Fruit fly (Drosophila melanogaster) whole organism, adult: ENCODE results near the gene mei-41.

Experiments
- CG12768 ChIP-seq: fragments of 200-800 bp; sonication (Bioruptor generic); optimal IDR thresholded peaks from 2 replicates; lab custom pipeline; 2017; ENCODE audit warnings: missing biosample characterization, missing genetic modification characterization, mild to moderate bottlenecking, moderate library complexity, missing genetic modification reagents
- CG1620 ChIP-seq: fragments of 200-800 bp; sonication (Bioruptor generic); optimal IDR thresholded peaks from 2 replicates; lab custom pipeline; 2016; ENCODE audit warnings: missing biosample characterization, missing genetic modification characterization
- CG5204 ChIP-seq: fragments of 200-800 bp; sonication (Bioruptor generic); optimal IDR thresholded peaks from 2 replicates; lab custom pipeline; 2016; ENCODE audit warnings: missing biosample characterization, missing genetic modification characterization
- CG7101 ChIP-seq: fragments of 200-800 bp; sonication (Bioruptor generic); optimal IDR thresholded peaks from 2 replicates; lab custom pipeline; 2018; ENCODE audit warnings: missing biosample characterization, mild to moderate bottlenecking, missing genetic modification characterization, moderate library complexity
- Clk ChIP-seq: fragments of 200-800 bp; sonication (Bioruptor generic); optimal IDR thresholded peaks from 2 replicates; lab custom pipeline; 2017; ENCODE audit warnings: missing biosample characterization, missing genetic modification characterization
- Mnt ChIP-seq: fragments of 200-800 bp; sonication (Bioruptor generic); optimal IDR thresholded peaks from 2 replicates; lab custom pipeline; 2016; ENCODE audit warnings: missing biosample characterization, mild to moderate bottlenecking, missing genetic modification characterization
- tj ChIP-seq: fragments of 200-800 bp; sonication (Bioruptor generic); optimal IDR thresholded peaks from 3 replicates; lab custom pipeline; 2017; ENCODE audit warnings: missing biosample characterization, mild to moderate bottlenecking, missing genetic modification characterization, moderate library complexity

- TF ChIP-seq tj (GFP tag; lab: Kevin White, UChicago) (peak; percentile 76), Clk (GFP tag; lab: Kevin White, UChicago) (no peak), Mnt (GFP tag; lab: Kevin White, UChicago) (peak; percentile 92), CG1620 (GFP tag; lab: Kevin White, UChicago) (peak; percentile 2), CG7101 (tag; lab: Kevin White, UChicago) (peak; percentile 27), CG12768 (GFP tag; lab: Kevin White, UChicago) (peak; percentile 44), CG5204 (GFP tag; lab: Kevin White, UChicago) (no peak)
Measured at dm6 chrX:16448252-16449191, 57.0 kb downstream of the mei-41 start, which contains the start of the genes CG34015 and eIF4H1.
